Worm (Caenorhabditis elegans) whole organism, mixed stage, embryonic: Measurements from ENCODE around the gene Y43F8B.22.

Source experiments
- blmp-1 ChIP-seq: fragments of 150-350 bp; optimal IDR thresholded peaks from 2 replicates; lab custom pipeline; 2014; ENCODE audit warnings: missing biosample characterization, missing genetic modification characterization
- unc-39 ChIP-seq: fragments of 150-350 bp; optimal IDR thresholded peaks from 2 replicates; lab custom pipeline; 2014; ENCODE audit warnings: missing biosample characterization, missing genetic modification characterization

DNA sequence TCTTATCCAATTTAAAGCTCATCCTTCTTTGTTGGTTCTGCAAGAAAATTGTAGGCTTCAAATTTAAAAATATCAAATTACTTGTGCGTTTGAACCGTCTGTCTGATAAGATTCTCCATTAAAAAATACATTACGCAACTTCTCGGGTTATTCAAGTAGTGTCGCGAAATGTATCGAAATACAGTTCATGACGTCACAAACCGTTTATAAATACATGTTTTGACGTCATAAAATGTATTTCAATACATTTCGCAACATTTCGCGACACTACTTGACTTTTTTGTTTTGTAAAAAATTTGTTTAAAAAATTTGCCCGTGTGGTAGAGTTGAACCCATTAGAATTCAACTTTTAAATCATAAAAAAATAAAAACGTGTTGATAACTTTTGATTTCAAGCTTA lies 39.0 kb upstream of the Y43F8B.22 start:
- no peak for TF ChIP-seq unc-39 (tag; lab: Kevin White, UChicago)
- no peak for TF ChIP-seq blmp-1 (tag; lab: Kevin White, UChicago)
